Fruit fly (Drosophila melanogaster): ENCODE measurements around the gene Iyd.

- TF ChIP-seq pan (optimal IDR thresholded peaks at IDR 0.05): no peak
- no peak for TF ChIP-seq psq (optimal IDR thresholded peaks at IDR 0.05)
- TF ChIP-seq EcR (GFP tag; optimal IDR thresholded peaks at IDR 0.05): no peak
Measured at dm6 chr3L:11145065-11145464, 49.0 kb upstream of the Iyd start.

All from whole organism.